Worm (Caenorhabditis elegans) whole organism, L2 larva: Measurements from ENCODE around the gene glt-4.

Experiments
- R02D3.7 ChIP-seq: fragments of 150-350 bp; optimal IDR thresholded peaks from 2 replicates; lab custom pipeline; 2014; ENCODE audit warnings: missing biosample characterization, missing genetic modification characterization
- ZK546.5 ChIP-seq: sonication (generic microtip); optimal IDR thresholded peaks from 2 replicates; lab custom pipeline; 2017; ENCODE audit warnings: missing biosample characterization, missing genetic modification characterization
- blmp-1 ChIP-seq: sonication (generic microtip); optimal IDR thresholded peaks from 2 replicates; lab custom pipeline; 2017; ENCODE audit warnings: missing genetic modification characterization, mild to moderate bottlenecking, missing compliant biosample characterization, antibody characterized with exemption, moderate library complexity; ENCODE audit not compliant: insufficient read depth
- crh-2 ChIP-seq: sonication (generic microtip); optimal IDR thresholded peaks from 2 replicates; lab custom pipeline; 2017; ENCODE audit warnings: missing biosample characterization, missing genetic modification characterization
- lin-11 ChIP-seq: fragments of 150-350 bp; sonication (generic microtip); optimal IDR thresholded peaks from 2 replicates; lab custom pipeline; 2014; ENCODE audit warnings: missing biosample characterization, missing genetic modification characterization, inconsistent platforms, mixed read lengths
- unc-39 ChIP-seq: fragments of 150-350 bp; optimal IDR thresholded peaks from 2 replicates; lab custom pipeline; 2014; ENCODE audit warnings: missing biosample characterization, missing genetic modification characterization
- ztf-11 ChIP-seq: sonication (generic microtip); optimal IDR thresholded peaks from 2 replicates; lab custom pipeline; 2017; ENCODE audit warnings: missing biosample characterization, missing genetic modification characterization

DNA sequence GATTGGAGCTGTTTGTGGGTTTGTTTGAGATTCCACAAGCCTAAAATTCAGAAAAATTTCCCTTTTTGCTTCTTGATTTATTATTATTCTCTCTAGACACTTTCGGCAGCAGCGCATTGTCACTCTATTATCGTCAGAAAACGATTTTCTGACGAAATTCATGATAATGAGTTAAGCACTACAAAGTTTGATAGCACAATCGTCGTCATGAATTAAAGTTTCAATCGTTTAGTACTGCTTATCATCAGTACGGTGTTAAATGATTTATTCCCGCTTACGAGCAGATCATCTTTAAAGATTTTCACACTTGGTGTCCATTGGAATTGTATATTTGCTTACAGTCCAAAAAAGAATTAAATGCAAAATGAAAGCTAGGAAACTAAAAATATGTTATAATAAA, 26.3 kb downstream of the glt-4 start:
- TF ChIP-seq R02D3.7, result no peak
- TF ChIP-seq ZK546.5 (tag; lab: Kevin White, UChicago), result no peak
- TF ChIP-seq blmp-1, result no peak
- TF ChIP-seq lin-11 (tag; lab: Kevin White, UChicago), result no peak
- no peak for TF ChIP-seq crh-2 (tag; lab: Kevin White, UChicago)
- TF ChIP-seq ztf-11 (tag; lab: Kevin White, UChicago), result no peak
- no peak for TF ChIP-seq unc-39 (tag; lab: Kevin White, UChicago)
